Worm (Caenorhabditis elegans) whole organism, L4/young adult: ENCODE data around the gene C44B12.6.

Experiments used
- W03F9.2 ChIP-seq: fragments of 150-350 bp; optimal IDR thresholded peaks from 2 replicates; lab custom pipeline; 2014; ENCODE audit warnings: missing biosample characterization, missing genetic modification characterization
- dao-5 ChIP-seq: sonication (generic microtip); optimal IDR thresholded peaks from 2 replicates; lab custom pipeline; 2016; ENCODE audit warnings: missing genotype, missing genetic modification characterization, moderate library complexity, missing compliant biosample characterization
- him-1 ChIP-seq: sonication (generic microtip); optimal IDR thresholded peaks from 2 replicates; lab custom pipeline; 2016; ENCODE audit warnings: missing genotype, missing genetic modification reagents, missing genetic modification characterization, missing compliant biosample characterization

Gene C44B12.6

ce11 chrIV:1147594-1147993, 11.0 kb upstream of the C44B12.6 start:
- TF ChIP-seq him-1 (no peak), dao-5 (no peak), W03F9.2 (no peak)

DNA sequence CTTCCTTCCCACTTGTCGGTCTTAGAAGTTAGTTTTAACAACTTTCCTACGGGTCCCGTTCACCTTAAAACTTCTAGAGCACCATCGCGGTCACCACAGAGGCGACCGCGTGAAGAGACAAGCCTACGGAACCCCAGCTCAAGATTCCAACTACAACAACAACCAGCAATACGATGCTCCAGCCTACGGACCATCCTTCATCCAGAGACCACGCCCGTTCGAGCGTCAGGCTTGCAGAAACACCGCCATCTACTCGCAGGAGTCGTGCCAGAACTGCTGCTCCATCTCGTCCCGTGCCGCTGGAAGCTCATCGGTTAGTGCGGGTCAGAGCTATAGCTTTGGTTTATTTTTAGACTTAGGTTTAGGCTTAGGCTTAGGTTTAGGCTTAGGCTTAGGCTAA, 8.7 kb downstream of the C44B12.6 start:
- TF ChIP-seq W03F9.2: no peak
- TF ChIP-seq him-1: no peak
- TF ChIP-seq dao-5: no peak

DNA sequence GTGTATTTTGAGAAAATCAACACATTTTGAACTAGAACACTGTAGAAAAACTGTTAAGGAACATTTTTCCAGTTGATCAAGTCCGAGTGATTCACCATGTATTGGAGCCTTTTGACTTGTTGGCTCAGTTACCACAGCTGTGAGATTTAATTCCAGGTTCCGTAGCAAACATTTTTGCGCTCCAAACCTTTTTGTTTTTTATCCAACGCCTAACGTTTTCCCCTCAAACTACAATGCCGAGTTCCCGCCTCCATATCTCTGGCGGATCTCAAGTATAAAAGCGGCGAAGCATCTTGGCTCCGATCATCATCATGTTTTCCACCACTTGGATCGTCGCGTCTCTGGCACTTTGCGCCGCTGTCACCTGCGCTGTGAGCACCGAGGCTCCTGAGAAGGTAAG, 10.1 kb downstream of the C44B12.6 start, which contains the start of gene perm-2:
Gene perm-2 (plus strand): TSS at position 301 of the 400 bp plus-strand sequence.
- no peak for TF ChIP-seq him-1
- no peak for TF ChIP-seq dao-5
- no peak for TF ChIP-seq W03F9.2

- no peak for TF ChIP-seq W03F9.2
- no peak for TF ChIP-seq him-1
- no peak for TF ChIP-seq dao-5
Observed at ce11 chrIV:1124741-1125140, 11.8 kb downstream of the C44B12.6 start, which contains the start of gene perm-4. TSS of gene perm-4 (minus strand) at chrIV:1125107.

DNA sequence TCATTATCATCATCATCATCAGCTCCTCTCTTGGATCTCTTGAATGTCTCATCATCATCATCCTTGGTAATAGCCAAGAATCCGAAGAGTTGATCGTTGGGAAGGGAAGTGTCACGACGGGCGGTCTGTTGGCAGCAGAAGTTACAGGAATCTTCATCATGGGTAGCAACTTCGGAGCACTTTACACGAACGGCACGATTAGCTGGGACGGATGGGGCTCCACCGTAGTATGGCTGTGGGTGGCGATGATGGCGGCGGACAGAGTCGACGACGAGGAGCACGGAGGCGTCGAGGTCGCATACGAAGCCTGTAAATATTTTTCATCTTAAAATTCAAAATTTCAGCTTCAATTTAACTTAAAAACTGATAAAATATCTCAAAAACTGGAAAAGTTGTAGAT, 13.2 kb downstream of the C44B12.6 start:
- TF ChIP-seq dao-5: no peak
- no peak for TF ChIP-seq W03F9.2
- TF ChIP-seq him-1: no peak

DNA sequence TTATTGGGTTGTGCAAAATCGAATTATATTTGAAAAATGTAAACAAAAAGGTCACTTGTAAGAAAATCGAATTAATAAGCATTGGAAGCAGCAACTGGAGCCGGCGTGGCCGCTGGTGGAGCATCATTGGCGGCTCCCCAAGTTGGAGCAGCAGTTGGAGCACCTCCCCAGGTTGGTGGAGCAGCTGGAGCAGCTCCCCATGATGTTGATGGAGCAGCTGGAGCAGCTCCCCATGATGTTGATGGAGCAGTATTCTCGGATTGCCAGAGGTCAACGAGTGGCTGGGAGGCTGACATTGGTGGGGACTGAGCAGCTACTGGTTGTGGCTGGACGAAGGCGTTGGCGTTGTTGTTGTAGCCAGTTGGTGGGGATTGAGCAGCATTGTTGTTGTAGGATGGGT, 15.0 kb downstream of the C44B12.6 start:
- no peak for TF ChIP-seq him-1
- TF ChIP-seq W03F9.2: no peak
- TF ChIP-seq dao-5: no peak

DNA sequence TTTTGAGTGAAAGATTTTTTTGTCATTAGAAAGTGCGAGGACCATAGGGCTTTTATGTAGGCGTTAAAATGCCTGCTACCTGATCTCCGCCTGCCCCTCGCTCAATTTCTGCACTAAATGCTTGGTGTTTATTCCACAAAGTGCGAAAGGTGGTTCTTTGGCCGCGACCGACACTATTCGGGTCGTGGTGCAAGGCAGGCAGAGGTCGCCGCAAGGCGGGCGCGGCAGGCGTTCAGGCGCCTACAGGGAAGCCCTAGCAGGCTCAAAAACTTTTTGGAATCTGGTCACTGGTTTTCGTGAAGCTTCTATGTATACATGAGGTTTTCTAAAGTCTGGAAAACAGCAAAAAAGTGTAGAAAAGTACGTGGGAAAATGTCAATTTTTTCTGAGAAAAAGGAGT, 15.7 kb downstream of the C44B12.6 start:
- TF ChIP-seq him-1: no peak
- TF ChIP-seq dao-5: no peak
- TF ChIP-seq W03F9.2: no peak

DNA sequence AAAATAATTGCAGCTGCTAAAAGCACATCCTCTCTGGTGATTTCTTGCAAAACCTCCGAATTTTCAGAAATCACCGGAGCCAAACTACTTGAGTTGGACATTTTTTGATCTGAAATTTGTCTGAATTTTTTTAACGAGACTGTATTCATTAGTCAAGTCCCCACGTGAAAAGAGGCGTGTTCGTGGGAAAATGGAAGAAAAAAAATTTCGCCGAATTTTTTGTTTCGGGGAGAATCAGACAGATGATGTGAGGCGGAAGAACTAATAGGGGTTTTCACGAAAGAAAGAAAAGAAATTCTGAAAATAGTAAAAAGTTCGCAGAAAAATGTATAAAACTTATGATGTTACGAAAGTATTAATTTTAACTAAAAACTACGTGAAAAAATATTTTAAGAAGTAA, 18.0 kb downstream of the C44B12.6 start, which contains the start of gene srx-13:
Gene srx-13 (minus strand): TSS at position 101 of the 400 bp plus-strand sequence.
- TF ChIP-seq him-1 (no peak), dao-5 (no peak), W03F9.2 (no peak)

DNA sequence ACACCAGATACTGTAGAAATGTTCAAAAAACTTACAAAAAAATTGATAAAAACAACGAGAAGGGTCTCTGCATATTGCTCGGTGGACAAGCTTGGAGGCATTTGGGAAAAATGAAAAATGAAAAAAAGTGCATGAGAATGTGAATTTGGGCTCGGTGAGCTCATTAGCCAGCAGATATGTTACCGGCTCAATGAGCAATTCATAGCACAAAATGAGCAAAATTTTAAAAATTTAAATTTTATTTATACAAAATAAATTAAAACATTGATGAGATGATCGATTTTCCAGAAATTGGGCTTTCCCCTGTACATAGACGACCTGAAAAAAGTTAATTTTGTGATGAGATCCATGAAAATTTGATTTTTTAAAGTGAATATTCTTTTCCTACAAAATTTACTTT, 22.9 kb downstream of the C44B12.6 start, which contains the start of gene srx-14:
Gene srx-14 (minus strand): TSS at position 101 of the 400 bp plus-strand sequence.
- TF ChIP-seq W03F9.2 (no peak), him-1 (no peak), dao-5 (no peak)

- TF ChIP-seq him-1 (no peak), dao-5 (no peak), W03F9.2 (no peak)
Observed at ce11 chrIV:1110999-1111398, 25.6 kb downstream of the C44B12.6 start.

- TF ChIP-seq dao-5 (no peak), W03F9.2 (no peak), him-1 (no peak)
Observed at ce11 chrIV:1108030-1108429, 28.5 kb downstream of the C44B12.6 start.

ce11 chrIV:1107190-1107589, 29.4 kb downstream of the C44B12.6 start, which contains the start of gene ost-1:
TSS of gene ost-1 (plus strand) at chrIV:1107396.
- TF ChIP-seq dao-5: no peak

- TF ChIP-seq W03F9.2: no peak
- TF ChIP-seq him-1: no peak
- no peak for TF ChIP-seq dao-5
Observed at ce11 chrIV:1105999-1106398, 30.6 kb downstream of the C44B12.6 start.

ce11 chrIV:1105104-1105503, 31.5 kb downstream of the C44B12.6 start:
- TF ChIP-seq W03F9.2 (no peak), dao-5 (no peak), him-1 (no peak)

DNA sequence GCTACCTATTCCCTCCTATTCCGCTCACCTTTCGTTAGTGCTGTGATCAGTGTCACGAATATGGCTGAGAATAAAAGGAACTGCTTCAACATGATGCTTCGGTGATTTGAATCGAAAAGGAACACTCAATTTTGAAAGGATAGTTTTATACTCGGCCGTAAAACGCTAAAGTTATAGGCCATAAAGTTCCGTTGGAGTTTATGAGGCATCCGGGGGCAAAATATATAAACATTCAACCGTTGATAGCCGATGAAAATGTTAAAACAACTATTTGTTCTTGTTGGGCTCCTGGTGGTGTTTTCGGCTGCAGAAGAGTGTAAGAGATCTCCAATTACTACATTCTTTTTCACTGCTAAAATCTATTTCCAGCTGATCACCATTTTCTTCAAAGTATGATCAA, 32.0 kb downstream of the C44B12.6 start, which contains the start of the genes C44B12.9 and C44B12.3:
Gene C44B12.9 (minus strand): TSS at position 101 of the 400 bp plus-strand sequence.
Gene C44B12.3 (plus strand): TSS at position 249 of the 400 bp plus-strand sequence.
- TF ChIP-seq W03F9.2 (no peak), dao-5 (no peak), him-1 (no peak)

- TF ChIP-seq him-1: no peak
- no peak for TF ChIP-seq W03F9.2
- no peak for TF ChIP-seq dao-5
Observed at ce11 chrIV:1097153-1097552, 39.4 kb downstream of the C44B12.6 start, which contains the start of gene cox-18. TSS of gene cox-18 (plus strand) at chrIV:1097453.

DNA sequence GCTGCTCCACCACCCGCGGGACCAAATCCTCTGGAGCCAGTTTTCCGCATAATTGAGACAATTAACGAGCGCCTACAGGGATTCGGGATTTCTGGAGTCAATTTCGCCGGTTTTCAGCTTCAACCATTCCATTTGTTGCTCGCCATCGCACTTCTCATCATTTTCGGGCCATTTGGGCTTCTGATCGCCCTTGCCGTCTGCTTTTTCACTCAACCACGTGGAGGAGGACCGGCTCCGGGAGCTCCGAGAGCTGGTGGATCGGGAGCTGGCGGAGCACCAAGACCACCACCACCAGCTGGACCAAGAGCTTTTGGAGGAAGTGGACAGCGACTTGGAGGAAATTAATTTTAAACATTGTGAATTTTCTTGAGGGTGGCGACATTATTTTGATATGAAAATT, 40.4 kb downstream of the C44B12.6 start:
- TF ChIP-seq W03F9.2: no peak
- no peak for TF ChIP-seq him-1
- TF ChIP-seq dao-5: no peak
